Worm (Caenorhabditis elegans): ENCODE data around the gene H12D21.6.

DNA sequence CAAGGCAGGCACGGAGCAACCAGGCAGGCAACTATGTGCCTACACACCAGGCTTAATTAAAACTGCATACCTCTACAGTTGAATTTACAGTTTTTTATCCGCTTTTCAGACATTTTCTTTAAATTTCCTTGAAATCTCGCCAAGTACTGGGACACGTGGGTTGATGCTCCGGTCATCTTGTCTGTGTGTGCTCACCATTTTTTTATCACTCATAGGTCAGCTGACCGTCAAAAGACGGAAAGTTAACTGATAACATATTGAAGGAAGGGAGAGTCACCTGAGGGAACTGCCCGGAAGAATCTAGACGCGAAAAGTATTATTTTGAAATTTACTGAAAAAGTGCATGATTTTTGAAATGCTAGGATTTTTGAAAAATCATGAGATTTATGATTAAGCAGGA is 47.1 kb downstream of the H12D21.6 start:
- no peak for TF ChIP-seq nhr-28 (tag; optimal IDR thresholded peaks at IDR 0.05)
- TF ChIP-seq lin-13 (tag; optimal IDR thresholded peaks at IDR 0.05): no peak
- no peak for TF ChIP-seq snpc-4 (tag; optimal IDR thresholded peaks at IDR 0.05)
- no peak for TF ChIP-seq nhr-76 (tag; optimal IDR thresholded peaks at IDR 0.05)
- no peak for TF ChIP-seq nhr-12 (tag; optimal IDR thresholded peaks at IDR 0.05)
- no peak for TF ChIP-seq mab-5 (tag; optimal IDR thresholded peaks at IDR 0.05)
- no peak for TF ChIP-seq elt-1 (tag; optimal IDR thresholded peaks at IDR 0.05; ENCODE audit: borderline replicate concordance, insufficient read depth)
- no peak for TF ChIP-seq pha-4 (tag; optimal IDR thresholded peaks at IDR 0.05)
- no peak for TF ChIP-seq hlh-1 (tag; optimal IDR thresholded peaks at IDR 0.05)
- no peak for TF ChIP-seq blmp-1 (tag; optimal IDR thresholded peaks at IDR 0.05)
